Worm (Caenorhabditis elegans) whole organism, mixed stage, embryonic: Measurements from ENCODE around the gene cdr-3.

Source experiments
- M03D4.4 ChIP-seq: sonication (generic microtip); optimal IDR thresholded peaks from 2 replicates; lab custom pipeline; 2017; ENCODE audit warnings: mild to moderate bottlenecking, missing genetic modification characterization, missing compliant biosample characterization
- bed-3 ChIP-seq: fragments of 200-800 bp; sonication (Bioruptor generic); optimal IDR thresholded peaks from 3 replicates; lab custom pipeline; 2018; ENCODE audit warnings: mild to moderate bottlenecking, missing genetic modification characterization, moderate library complexity, missing compliant biosample characterization
- blmp-1 ChIP-seq: fragments of 150-350 bp; optimal IDR thresholded peaks from 2 replicates; lab custom pipeline; 2014; ENCODE audit warnings: missing biosample characterization, missing genetic modification characterization
- ceh-39 ChIP-seq: fragments of 150-350 bp; optimal IDR thresholded peaks from 2 replicates; lab custom pipeline; 2014; ENCODE audit warnings: missing biosample characterization, missing genetic modification characterization
- ceh-43 ChIP-seq: fragments of 200-800 bp; sonication (Bioruptor generic); optimal IDR thresholded peaks from 2 replicates; lab custom pipeline; 2018; ENCODE audit warnings: mild to moderate bottlenecking, missing genetic modification characterization, moderate library complexity, missing compliant biosample characterization
- ceh-83 ChIP-seq: fragments of 200-800 bp; sonication (Bioruptor generic); optimal IDR thresholded peaks from 2 replicates; lab custom pipeline; 2018; ENCODE audit warnings: mild to moderate bottlenecking, missing genetic modification characterization, missing compliant biosample characterization
- ces-1 ChIP-seq: fragments of 150-350 bp; optimal IDR thresholded peaks from 2 replicates; lab custom pipeline; 2014; ENCODE audit warnings: missing biosample characterization, missing genetic modification reagents, missing genetic modification characterization
- drap-1 ChIP-seq: fragments of 200-800 bp; sonication (Bioruptor generic); optimal IDR thresholded peaks from 3 replicates; lab custom pipeline; 2018; ENCODE audit warnings: mild to moderate bottlenecking, missing genetic modification characterization, missing compliant biosample characterization
- elt-1 ChIP-seq: sonication (generic microtip); optimal IDR thresholded peaks from 2 replicates; lab custom pipeline; 2017; ENCODE audit warnings: missing genetic modification characterization, mild to moderate bottlenecking, missing compliant biosample characterization, antibody characterized with exemption, moderate library complexity, borderline replicate concordance; ENCODE audit not compliant: insufficient read depth
- elt-3 ChIP-seq: fragments of 150-350 bp; optimal IDR thresholded peaks from 2 replicates; lab custom pipeline; 2014; ENCODE audit warnings: missing biosample characterization, missing genetic modification characterization
- flh-1 ChIP-seq: fragments of 200-800 bp; sonication (Bioruptor generic); optimal IDR thresholded peaks from 2 replicates; lab custom pipeline; 2018; ENCODE audit warnings: mild to moderate bottlenecking, missing genetic modification characterization, moderate library complexity, missing compliant biosample characterization
- hlh-1 ChIP-seq: fragments of 150-350 bp; optimal IDR thresholded peaks from 2 replicates; lab custom pipeline; 2014; ENCODE audit warnings: missing biosample characterization, missing genetic modification reagents, missing genetic modification characterization
- lin-32 ChIP-seq: fragments of 200-800 bp; sonication (Bioruptor generic); optimal IDR thresholded peaks from 2 replicates; lab custom pipeline; 2018; ENCODE audit warnings: mild to moderate bottlenecking, missing genetic modification characterization, missing compliant biosample characterization
- lsy-2 ChIP-seq: fragments of 150-350 bp; optimal IDR thresholded peaks from 2 replicates; lab custom pipeline; 2014; ENCODE audit warnings: missing biosample characterization, missing genetic modification characterization
- mep-1 ChIP-seq: fragments of 150-350 bp; optimal IDR thresholded peaks from 2 replicates; lab custom pipeline; 2017; ENCODE audit warnings: missing biosample characterization, missing genetic modification reagents, missing genetic modification characterization, inconsistent platforms
- mls-2 ChIP-seq: sonication (generic microtip); optimal IDR thresholded peaks from 2 replicates; lab custom pipeline; 2016; ENCODE audit warnings: mild to moderate bottlenecking, missing genetic modification characterization, moderate library complexity, missing compliant biosample characterization
- nhr-12 ChIP-seq: fragments of 150-350 bp; optimal IDR thresholded peaks from 2 replicates; lab custom pipeline; 2014; ENCODE audit warnings: missing biosample characterization, missing genetic modification characterization
- nhr-2 ChIP-seq: fragments of 150-350 bp; optimal IDR thresholded peaks from 2 replicates; lab custom pipeline; 2014; ENCODE audit warnings: missing biosample characterization, missing genetic modification characterization
- nhr-237 ChIP-seq: fragments of 150-350 bp; optimal IDR thresholded peaks from 2 replicates; lab custom pipeline; 2014; ENCODE audit warnings: missing biosample characterization, missing genetic modification characterization
- nhr-76 ChIP-seq: sonication (generic microtip); optimal IDR thresholded peaks from 2 replicates; lab custom pipeline; 2017; ENCODE audit warnings: missing biosample characterization, missing genetic modification characterization
- pha-4 ChIP-seq: fragments of 150-350 bp; optimal IDR thresholded peaks from 2 replicates; lab custom pipeline; 2018; ENCODE audit warnings: missing biosample characterization, missing genetic modification reagents, missing genetic modification characterization
- snpc-4 ChIP-seq: fragments of 150-350 bp; optimal IDR thresholded peaks from 2 replicates; lab custom pipeline; 2014; ENCODE audit warnings: missing biosample characterization, missing genetic modification characterization
- sptf-1 ChIP-seq: sonication (generic microtip); optimal IDR thresholded peaks from 2 replicates; lab custom pipeline; 2017; ENCODE audit warnings: mild to moderate bottlenecking, missing genetic modification characterization, moderate library complexity, missing compliant biosample characterization
- tbx-8 ChIP-seq: fragments of 200-800 bp; sonication (Bioruptor generic); optimal IDR thresholded peaks from 2 replicates; lab custom pipeline; 2018; ENCODE audit warnings: mild to moderate bottlenecking, missing genetic modification characterization, moderate library complexity, missing compliant biosample characterization
- unc-120 ChIP-seq: sonication (generic microtip); optimal IDR thresholded peaks from 2 replicates; lab custom pipeline; 2017; ENCODE audit warnings: missing genetic modification characterization, missing compliant biosample characterization; ENCODE audit not compliant: poor library complexity, severe bottlenecking
- unc-39 ChIP-seq: fragments of 150-350 bp; optimal IDR thresholded peaks from 2 replicates; lab custom pipeline; 2014; ENCODE audit warnings: missing biosample characterization, missing genetic modification characterization
- unc-62 ChIP-seq: fragments of 150-350 bp; optimal IDR thresholded peaks from 2 replicates; lab custom pipeline; 2014; ENCODE audit warnings: missing biosample characterization, missing genetic modification reagents, missing genetic modification characterization
- zip-8 ChIP-seq: fragments of 150-350 bp; optimal IDR thresholded peaks from 2 replicates; lab custom pipeline; 2014; ENCODE audit warnings: missing biosample characterization, missing genetic modification characterization
- ztf-11 ChIP-seq: fragments of 150-350 bp; optimal IDR thresholded peaks from 2 replicates; lab custom pipeline; 2014; ENCODE audit warnings: missing biosample characterization, missing genetic modification characterization

The cdr-3 gene

ce11 chrV:12411909-12412308, 5.3 kb downstream of the cdr-3 start, which contains the start of gene cdr-7:
Gene cdr-7 (minus strand): TSS chrV:12412113.
- TF ChIP-seq elt-1 (tag; lab: Kevin White, UChicago) (peak; percentile 12), hlh-1 (no peak)

ce11 chrV:12410416-12411001, 6.7 kb downstream of the cdr-3 start, which contains the start of gene hrg-2:
Gene hrg-2 (minus strand): TSS chrV:12410513.
- no peak for TF ChIP-seq nhr-12 (tag; lab: Kevin White, UChicago)
- TF ChIP-seq mls-2 (tag; lab: Kevin White, UChicago): no peak
- no peak for TF ChIP-seq elt-3 (tag; lab: Kevin White, UChicago)
- no peak for TF ChIP-seq unc-39 (tag; lab: Kevin White, UChicago)
- no peak for TF ChIP-seq M03D4.4 (tag; lab: Kevin White, UChicago)
- TF ChIP-seq mep-1: no peak
- no peak for TF ChIP-seq drap-1 (GFP tag; lab: Kevin White, UChicago)
- TF ChIP-seq pha-4 (tag; lab: Kevin White, UChicago): no peak
- TF ChIP-seq unc-62: no peak
- TF ChIP-seq bed-3: no peak
- TF ChIP-seq nhr-76: no peak
- TF ChIP-seq flh-1: no peak
- TF ChIP-seq ceh-39: no peak
- no peak for TF ChIP-seq hlh-1
- no peak for TF ChIP-seq lin-32 (GFP tag; lab: Kevin White, UChicago)

ce11 chrV:12408996-12409395, 8.2 kb downstream of the cdr-3 start:
- no peak for TF ChIP-seq blmp-1 (tag; lab: Kevin White, UChicago)
- TF ChIP-seq nhr-2 (tag; lab: Kevin White, UChicago): no peak

ce11 chrV:12408525-12408924, 8.7 kb downstream of the cdr-3 start, which contains the start of gene cdr-4:
Gene cdr-4 (minus strand): TSS chrV:12408625.
- no peak for TF ChIP-seq tbx-8
- TF ChIP-seq zip-8 (tag; lab: Kevin White, UChicago): no peak
- no peak for TF ChIP-seq lsy-2 (tag; lab: Kevin White, UChicago)
- TF ChIP-seq ces-1 (GFP tag; lab: Kevin White, UChicago): no peak
- TF ChIP-seq blmp-1 (tag; lab: Kevin White, UChicago): no peak
- TF ChIP-seq pha-4 (tag; lab: Kevin White, UChicago): no peak
- TF ChIP-seq flh-1: no peak
- no peak for TF ChIP-seq nhr-2 (tag; lab: Kevin White, UChicago)
- TF ChIP-seq unc-120 (tag; lab: Kevin White, UChicago): no peak
- no peak for TF ChIP-seq snpc-4 (tag; lab: Kevin White, UChicago)
- no peak for TF ChIP-seq M03D4.4 (tag; lab: Kevin White, UChicago)
- TF ChIP-seq nhr-76: no peak
- TF ChIP-seq nhr-237 (tag; lab: Kevin White, UChicago): no peak
- no peak for TF ChIP-seq unc-62

- TF ChIP-seq sptf-1 (tag; lab: Kevin White, UChicago) (peak; percentile 11), nhr-76 (no peak)
Observed at ce11 chrV:12406514-12406913, 10.7 kb downstream of the cdr-3 start.

- TF ChIP-seq blmp-1 (tag; lab: Kevin White, UChicago): no peak
- no peak for TF ChIP-seq ceh-83 (GFP tag; lab: Kevin White, UChicago)
- no peak for TF ChIP-seq ceh-39
- no peak for TF ChIP-seq nhr-237 (tag; lab: Kevin White, UChicago)
- TF ChIP-seq ztf-11 (tag; lab: Kevin White, UChicago): no peak
- TF ChIP-seq ceh-43 (GFP tag; lab: Kevin White, UChicago): no peak
- TF ChIP-seq nhr-76: no peak
- TF ChIP-seq lsy-2 (tag; lab: Kevin White, UChicago): no peak
- no peak for TF ChIP-seq elt-1 (tag; lab: Kevin White, UChicago)
- TF ChIP-seq drap-1 (GFP tag; lab: Kevin White, UChicago): no peak
- no peak for TF ChIP-seq nhr-2 (tag; lab: Kevin White, UChicago)
Observed at ce11 chrV:12405929-12406328, 11.2 kb downstream of the cdr-3 start, which contains the start of gene K01D12.10. Gene K01D12.10 (plus strand): TSS chrV:12406229.
